Fruit fly (Drosophila melanogaster): ENCODE results near the gene Surf4.

Gene Surf4

DNA sequence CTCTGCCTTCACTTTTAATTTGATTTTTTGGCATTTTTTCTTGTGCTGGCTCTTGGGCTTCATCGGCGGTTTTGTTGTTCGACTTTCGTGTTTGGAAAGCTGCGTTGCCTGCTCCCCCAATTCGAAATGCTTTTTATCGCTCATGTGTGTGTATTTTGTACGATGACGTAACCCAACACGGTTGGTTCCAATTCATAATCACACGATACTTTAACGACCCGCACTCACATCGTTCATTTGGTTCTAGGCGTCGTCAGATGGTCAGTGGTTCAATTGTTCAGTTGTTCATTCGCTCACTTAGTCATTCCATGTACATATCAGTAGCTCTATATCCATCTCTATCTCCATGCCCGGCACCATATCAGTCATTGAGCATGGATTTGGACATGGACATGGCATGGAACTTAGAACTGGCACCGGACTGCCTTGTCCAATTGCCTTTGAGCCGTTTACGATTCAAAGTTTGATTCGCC, 52.1 kb downstream of the Surf4 start (continued):
- peak; percentile 3; the same call in 1 of the 3 replicates for TF ChIP-seq row (GFP tag; IDR thresholded peaks at IDR 0.05)
- TF ChIP-seq yki (optimal IDR thresholded peaks at IDR 0.05) = no peak
- no peak for TF ChIP-seq zfh2 (GFP tag; optimal IDR thresholded peaks at IDR 0.05)
- TF ChIP-seq chinmo (GFP tag; IDR thresholded peaks at IDR 0.05; ENCODE audit: partially characterized antibody) = 0 out of 4 replicates have a peak, but pooled peaks have one; percentile 4
- no peak for TF ChIP-seq CG13123 (GFP tag; optimal IDR thresholded peaks at IDR 0.05)
- no peak for TF ChIP-seq al (GFP tag; IDR thresholded peaks at IDR 0.05)
- no peak for TF ChIP-seq inv (GFP tag; IDR thresholded peaks at IDR 0.05; ENCODE audit: partially characterized antibody)
- TF ChIP-seq B-H1 (GFP tag; IDR thresholded peaks at IDR 0.05) = no peak
- no peak for TF ChIP-seq D19A (tag; optimal IDR thresholded peaks at IDR 0.05)
- no peak for TF ChIP-seq ind (GFP tag; optimal IDR thresholded peaks at IDR 0.05)
- no peak for TF ChIP-seq shn (GFP tag; optimal IDR thresholded peaks at IDR 0.05)
- TF ChIP-seq Eip74EF (GFP tag; optimal IDR thresholded peaks at IDR 0.05) = no peak
- TF ChIP-seq CG16813 (GFP tag; IDR thresholded peaks at IDR 0.05; ENCODE audit: partially characterized antibody) = no peak
- 0 out of 3 replicates have a peak, but pooled peaks have one; percentile 12 for TF ChIP-seq ken (GFP tag; IDR thresholded peaks at IDR 0.05)
- no peak for TF ChIP-seq CG2678 (tag; optimal IDR thresholded peaks at IDR 0.05)
- TF ChIP-seq gt (GFP tag; IDR thresholded peaks at IDR 0.05) = no peak
- TF ChIP-seq CrebB (tag; optimal IDR thresholded peaks at IDR 0.05) = no peak
- TF ChIP-seq CG30403 (GFP tag; optimal IDR thresholded peaks at IDR 0.05) = peak; percentile 15
- no peak for TF ChIP-seq oc (tag; optimal IDR thresholded peaks at IDR 0.05)
- no peak for TF ChIP-seq slou (GFP tag; optimal IDR thresholded peaks at IDR 0.05)
- no peak for TF ChIP-seq CG1832 (GFP tag; optimal IDR thresholded peaks at IDR 0.05)
- no peak for TF ChIP-seq CG10565 (GFP tag; optimal IDR thresholded peaks at IDR 0.05)
- TF ChIP-seq CG17361 (GFP tag; IDR thresholded peaks at IDR 0.05) = no peak
- peak; percentile 100 for TF ChIP-seq CG8281 (tag; optimal IDR thresholded peaks at IDR 0.05)
- TF ChIP-seq Pdp1 (GFP tag; optimal IDR thresholded peaks at IDR 0.05) = peak in 1 of 2 experiments; percentile 88
